Worm (Caenorhabditis elegans): ENCODE measurements around the gene rpt-4.

rpt-4 gene

DNA sequence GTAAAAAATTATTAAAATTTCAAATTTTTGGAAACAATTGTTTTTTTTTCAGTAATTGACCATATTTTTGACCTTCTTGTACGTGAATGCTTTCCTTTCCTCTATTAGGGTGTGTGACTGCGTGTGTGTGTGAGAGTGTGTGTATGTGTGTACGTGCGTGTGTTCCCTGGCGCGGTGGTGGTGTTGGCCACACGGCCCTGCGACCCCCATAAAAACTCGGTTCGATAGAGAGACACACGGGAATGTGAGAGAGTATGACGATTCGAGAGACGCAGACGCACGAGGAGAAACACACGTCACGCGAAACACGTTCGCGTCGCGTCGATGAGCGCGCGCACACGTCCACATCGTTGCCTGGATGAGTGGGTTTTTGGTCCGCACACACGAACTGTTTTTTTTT, 27.2 kb downstream of the rpt-4 start (continued):
- TF ChIP-seq Y116A8C.19 (tag; optimal IDR thresholded peaks at IDR 0.05; ENCODE audit: borderline replicate concordance) (no peak), snu-23 (GFP tag; optimal IDR thresholded peaks at IDR 0.05) (peak; percentile 83), pag-3 (tag; optimal IDR thresholded peaks at IDR 0.05; ENCODE audit: borderline replicate concordance, insufficient read depth) (no peak), zag-1 (tag; optimal IDR thresholded peaks at IDR 0.05) (no peak), aly-2 (tag; optimal IDR thresholded peaks at IDR 0.05) (no peak), mef-2 (tag; optimal IDR thresholded peaks at IDR 0.05) (no peak), nhr-85 (tag) (peak; percentile 78), mep-1 (tag; optimal IDR thresholded peaks at IDR 0.05) (peak; percentile 76), lin-15B (tag; optimal IDR thresholded peaks at IDR 0.05) (peak; percentile 5), hlh-17 (GFP tag; optimal IDR thresholded peaks at IDR 0.05; ENCODE audit: borderline replicate concordance) (no peak), ceh-8 (GFP tag; optimal IDR thresholded peaks at IDR 0.05) (peak; percentile 26), nhr-90 (tag; optimal IDR thresholded peaks at IDR 0.05; ENCODE audit: poor library complexity) (peak; percentile 65), grh-1 (GFP tag; IDR thresholded peaks at IDR 0.05) (peak; percentile 60; the same call in 1 of the 2 replicates), ztf-4 (tag; optimal IDR thresholded peaks at IDR 0.05) (no peak), unc-98 (GFP tag; IDR thresholded peaks at IDR 0.05) (no peak), fkh-4 (tag; optimal IDR thresholded peaks at IDR 0.05; ENCODE audit: borderline replicate concordance) (no peak), unc-62 (GFP tag; optimal IDR thresholded peaks at IDR 0.05) (no peak), sptf-1 (tag; optimal IDR thresholded peaks at IDR 0.05) (no peak), mab-9 (GFP tag; IDR thresholded peaks at IDR 0.05) (no peak), hpl-2 (GFP tag; optimal IDR thresholded peaks at IDR 0.05) (no peak), ama-1 (optimal IDR thresholded peaks at IDR 0.05) (no peak), unc-86 (tag; optimal IDR thresholded peaks at IDR 0.05) (peak; percentile 59), egl-13 (tag; optimal IDR thresholded peaks at IDR 0.05) (peak; percentile 7), swsn-7 (tag; optimal IDR thresholded peaks at IDR 0.05) (peak; percentile 73), lir-3 (tag; optimal IDR thresholded peaks at IDR 0.05; ENCODE audit: poor library complexity) (no peak), C34B4.2 (tag; optimal IDR thresholded peaks at IDR 0.05) (no peak), fkh-10 (GFP tag; optimal IDR thresholded peaks at IDR 0.05) (peak; percentile 23), elt-3 (tag; optimal IDR thresholded peaks at IDR 0.05) (peak in 2 of 6 experiments; percentile 43 to 45), jun-1 (tag; optimal IDR thresholded peaks at IDR 0.05) (peak; percentile 61), tlp-1 (tag; optimal IDR thresholded peaks at IDR 0.05) (no peak), ceh-63 (GFP tag; optimal IDR thresholded peaks at IDR 0.05) (no peak), lin-39 (tag; optimal IDR thresholded peaks at IDR 0.05) (no peak), nhr-20 (tag; optimal IDR thresholded peaks at IDR 0.05) (peak; percentile 71), xbp-1 (tag; optimal IDR thresholded peaks at IDR 0.05) (peak; percentile 77), unc-130 (tag; optimal IDR thresholded peaks at IDR 0.05) (no peak), ces-1 (GFP tag; optimal IDR thresholded peaks at IDR 0.05) (no peak), pqm-1 (tag; optimal IDR thresholded peaks at IDR 0.05) (no peak), vab-15 (tag; optimal IDR thresholded peaks at IDR 0.05) (peak; percentile 30), isw-1 (GFP tag; IDR thresholded peaks at IDR 0.05) (peak; percentile 51), lin-14 (GFP tag; optimal IDR thresholded peaks at IDR 0.05) (peak; percentile 98), hlh-4 (tag; optimal IDR thresholded peaks at IDR 0.05) (no peak), rnt-1 (tag; optimal IDR thresholded peaks at IDR 0.05) (peak; percentile 64), C16A3.4 (tag; optimal IDR thresholded peaks at IDR 0.05) (peak; percentile 52), ets-5 (GFP tag; IDR thresholded peaks at IDR 0.05) (no peak), alr-1 (tag; optimal IDR thresholded peaks at IDR 0.05; ENCODE audit: borderline replicate concordance) (no peak), nhr-11 (tag; optimal IDR thresholded peaks at IDR 0.05) (no peak), fkh-8 (tag; optimal IDR thresholded peaks at IDR 0.05) (peak; percentile 83), aha-1 (tag; optimal IDR thresholded peaks at IDR 0.05) (no peak), nhr-12 (tag; optimal IDR thresholded peaks at IDR 0.05) (no peak), ztf-11 (tag; optimal IDR thresholded peaks at IDR 0.05) (peak in 1 of 2 experiments; percentile 41), nhr-28 (tag; optimal IDR thresholded peaks at IDR 0.05) (no peak), nhr-47 (tag; optimal IDR thresholded peaks at IDR 0.05) (peak; percentile 75)
